Fruit fly (Drosophila melanogaster) whole organism, prepupa: Measurements from ENCODE around the gene dUTPase.

Experiments
- CG16779 ChIP-seq: fragments of 200-800 bp; sonication (Bioruptor generic); optimal IDR thresholded peaks from 3 replicates; lab custom pipeline; 2017; ENCODE audit warnings: missing biosample characterization, mild to moderate bottlenecking, missing genetic modification characterization
- CG32006 ChIP-seq: fragments of 200-800 bp; sonication (Bioruptor generic); optimal IDR thresholded peaks from 3 replicates; lab custom pipeline; 2017; ENCODE audit warnings: missing biosample characterization, mild to moderate bottlenecking, missing genetic modification characterization
- CG6854 ChIP-seq: fragments of 200-800 bp; sonication (Bioruptor generic); optimal IDR thresholded peaks from 2 replicates; lab custom pipeline; 2017; ENCODE audit warnings: missing biosample characterization, mild to moderate bottlenecking, missing genetic modification characterization
- CG7368 ChIP-seq: fragments of 200-800 bp; sonication (Bioruptor generic); optimal IDR thresholded peaks from 3 replicates; lab custom pipeline; 2016; ENCODE audit warnings: missing biosample characterization, missing genetic modification characterization
- Hr38 ChIP-seq: sonication (Bioruptor generic); optimal IDR thresholded peaks from 2 replicates; lab custom pipeline; 2016; ENCODE audit warnings: missing biosample characterization, missing genetic modification characterization
- Hr39 ChIP-seq: fragments of 200-800 bp; sonication (Bioruptor generic); optimal IDR thresholded peaks from 2 replicates; lab custom pipeline; 2016; ENCODE audit warnings: missing biosample characterization, missing genetic modification characterization
- Lpt ChIP-seq: fragments of 200-800 bp; sonication (Bioruptor generic); optimal IDR thresholded peaks from 3 replicates; lab custom pipeline; 2016; ENCODE audit warnings: missing biosample characterization, missing genetic modification characterization
- Smox ChIP-seq: fragments of 200-800 bp; sonication (Bioruptor generic); optimal IDR thresholded peaks from 3 replicates; lab custom pipeline; 2016; ENCODE audit warnings: missing biosample characterization, missing genetic modification characterization
- Sox102F ChIP-seq: fragments of 200-800 bp; sonication (Bioruptor generic); optimal IDR thresholded peaks from 2 replicates; lab custom pipeline; 2016; ENCODE audit warnings: missing biosample characterization, mild to moderate bottlenecking, missing genetic modification characterization
- achi ChIP-seq: fragments of 200-800 bp; sonication (Bioruptor generic); optimal IDR thresholded peaks from 3 replicates; lab custom pipeline; 2016; ENCODE audit warnings: missing biosample characterization, missing genetic modification characterization
- svp ChIP-seq: fragments of 200-800 bp; sonication (Bioruptor generic); peaks from one replicate; lab custom pipeline; 2016; ENCODE audit warnings: missing biosample characterization, missing genetic modification characterization
- vri ChIP-seq: fragments of 200-800 bp; sonication (Bioruptor generic); optimal IDR thresholded peaks from 3 replicates; lab custom pipeline; 2016; ENCODE audit warnings: missing biosample characterization, mild to moderate bottlenecking, missing genetic modification characterization

- TF ChIP-seq CG6854 (GFP tag; lab: Kevin White, UChicago) (no peak), Smox (GFP tag; lab: Kevin White, UChicago) (no peak), svp (GFP tag; lab: Kevin White, UChicago) (no peak), Sox102F (GFP tag; lab: Kevin White, UChicago) (no peak), Hr39 (GFP tag; lab: Kevin White, UChicago) (no peak), vri (GFP tag; lab: Kevin White, UChicago) (peak; percentile 78), Hr38 (GFP tag; lab: Kevin White, UChicago) (no peak), CG16779 (no peak), Lpt (no peak), achi (GFP tag; lab: Kevin White, UChicago) (no peak), CG32006 (GFP tag; lab: Kevin White, UChicago) (no peak), CG7368 (GFP tag; lab: Kevin White, UChicago) (no peak)
Observed at dm6 chr2L:10976046-10976863, 34.9 kb upstream of the dUTPase start, which contains the start of the genes ATPsynG and SCAR.
